Comparison of ENCODE assay signal across 6 worm cellular contexts in genomic region chrIV:13695720-13696364, ce11.
TF ChIP-seq lines count a peak whose summit lies in the region.

No protein-coding gene starts in this region.

TF ChIP-seq in whole organism, L1 larva, 84 proteins besides CTCF, POLR2A, EP300 and RAD21 (continues in another document):
- peak; percentile 74 for TF ChIP-seq mab-9 (GFP tag; IDR thresholded peaks at IDR 0.05; lab: Robert Waterston, UW)
- TF ChIP-seq fos-1 (tag; optimal IDR thresholded peaks at IDR 0.05; lab: Kevin White, UChicago), result no peak
- TF ChIP-seq dpl-1 (GFP tag; optimal IDR thresholded peaks at IDR 0.05; lab: Kevin White, UChicago), result no peak
- TF ChIP-seq ceh-82 (tag; optimal IDR thresholded peaks at IDR 0.05; lab: Kevin White, UChicago), result no peak
- TF ChIP-seq lin-13 (GFP tag; optimal IDR thresholded peaks at IDR 0.05; lab: Kevin White, UChicago), result no peak
- TF ChIP-seq nhr-47 (tag; optimal IDR thresholded peaks at IDR 0.05; lab: Kevin White, UChicago), result peak; percentile 25
- TF ChIP-seq pag-3 (tag; optimal IDR thresholded peaks at IDR 0.05; lab: Kevin White, UChicago; ENCODE audit: borderline replicate concordance, insufficient read depth), result no peak
- peak; percentile 94 for TF ChIP-seq unc-62 (GFP tag; optimal IDR thresholded peaks at IDR 0.05; lab: Kevin White, UChicago)
- TF ChIP-seq lin-35 (GFP tag; optimal IDR thresholded peaks at IDR 0.05; lab: Kevin White, UChicago), result no peak
- no peak for TF ChIP-seq elt-3 (tag; optimal IDR thresholded peaks at IDR 0.05; lab: Kevin White, UChicago)
- peak; percentile 43 for TF ChIP-seq vab-15 (tag; optimal IDR thresholded peaks at IDR 0.05; lab: Kevin White, UChicago)
- TF ChIP-seq nhr-12 (tag; optimal IDR thresholded peaks at IDR 0.05; lab: Kevin White, UChicago), result no peak
- TF ChIP-seq sptf-1 (tag; optimal IDR thresholded peaks at IDR 0.05; lab: Kevin White, UChicago), result no peak
- TF ChIP-seq elt-2 (tag; optimal IDR thresholded peaks at IDR 0.05; lab: Kevin White, UChicago), result no peak
- no peak for TF ChIP-seq mef-2 (tag; optimal IDR thresholded peaks at IDR 0.05; lab: Kevin White, UChicago)

TF ChIP-seq in whole organism, L2 larva, 48 proteins besides CTCF, POLR2A, EP300 and RAD21 (continues in another document):
- TF ChIP-seq nhr-12 (tag; optimal IDR thresholded peaks at IDR 0.05; lab: Kevin White, UChicago) (no peak), mdl-1 (tag; optimal IDR thresholded peaks at IDR 0.05; lab: Kevin White, UChicago) (no peak), ama-1 (optimal IDR thresholded peaks at IDR 0.05; lab: Kevin White, UChicago) (no peak), lin-11 (tag; optimal IDR thresholded peaks at IDR 0.05; lab: Kevin White, UChicago) (no peak), peb-1 (tag; optimal IDR thresholded peaks at IDR 0.05; lab: Kevin White, UChicago) (no peak), C34F6.9 (tag; optimal IDR thresholded peaks at IDR 0.05; lab: Kevin White, UChicago) (no peak), fos-1 (tag; optimal IDR thresholded peaks at IDR 0.05; lab: Kevin White, UChicago) (no peak), sma-3 (GFP tag; optimal IDR thresholded peaks at IDR 0.05; lab: Kevin White, UChicago) (no peak), snpc-4 (tag; optimal IDR thresholded peaks at IDR 0.05; lab: Kevin White, UChicago) (no peak), nhr-11 (tag; optimal IDR thresholded peaks at IDR 0.05; lab: Kevin White, UChicago) (no peak), nhr-77 (tag; optimal IDR thresholded peaks at IDR 0.05; lab: Kevin White, UChicago) (no peak), mbf-1 (tag; optimal IDR thresholded peaks at IDR 0.05; lab: Kevin White, UChicago) (no peak), gmeb-1 (tag; optimal IDR thresholded peaks at IDR 0.05; lab: Kevin White, UChicago) (no peak), zag-1 (tag; optimal IDR thresholded peaks at IDR 0.05; lab: Kevin White, UChicago) (peak; percentile 32), ztf-1 (GFP tag; conservative IDR thresholded peaks at IDR 0.05; lab: Robert Waterston, UW) (no peak), skn-1 (tag; optimal IDR thresholded peaks at IDR 0.05; lab: Kevin White, UChicago) (no peak), sem-4 (tag; optimal IDR thresholded peaks at IDR 0.05; lab: Kevin White, UChicago) (peak; percentile 27)

TF ChIP-seq in whole organism, L3 larva, 47 proteins besides CTCF, POLR2A, EP300 and RAD21:
- TF ChIP-seq unc-62 (GFP tag; optimal IDR thresholded peaks at IDR 0.05; lab: Kevin White, UChicago) (peak; percentile 98), lin-39 (tag; optimal IDR thresholded peaks at IDR 0.05; lab: Kevin White, UChicago) (peak; percentile 99), ceh-28 (tag; optimal IDR thresholded peaks at IDR 0.05; lab: Kevin White, UChicago) (peak; percentile 42), snpc-4 (tag; optimal IDR thresholded peaks at IDR 0.05; lab: Kevin White, UChicago) (peak; percentile 1), nfya-1 (tag; optimal IDR thresholded peaks at IDR 0.05; lab: Kevin White, UChicago; ENCODE audit: insufficient read depth) (peak; percentile 35), elt-1 (tag; optimal IDR thresholded peaks at IDR 0.05; lab: Kevin White, UChicago) (peak; percentile 28), aly-2 (tag; optimal IDR thresholded peaks at IDR 0.05; lab: Kevin White, UChicago) (no peak), hmg-11 (tag; optimal IDR thresholded peaks at IDR 0.05; lab: Kevin White, UChicago) (peak; percentile 12), nhr-76 (tag; optimal IDR thresholded peaks at IDR 0.05; lab: Kevin White, UChicago) (no peak)
TF ChIP-seq in whole organism, L3 larva: peak in this region for 7.

TF ChIP-seq in whole organism, L4 larva, 104 proteins besides CTCF, POLR2A, EP300 and RAD21:
- TF ChIP-seq zfp-2 (tag; optimal IDR thresholded peaks at IDR 0.05; lab: Kevin White, UChicago) (no peak), mes-2 (tag; optimal IDR thresholded peaks at IDR 0.05; lab: Kevin White, UChicago; ENCODE audit: poor library complexity, severe bottlenecking) (peak; percentile 12), R02D3.7 (tag; optimal IDR thresholded peaks at IDR 0.05; lab: Kevin White, UChicago) (no peak), Y48G9A.11 (GFP tag; IDR thresholded peaks at IDR 0.05; lab: Robert Waterston, UW) (no peak), daf-16 (GFP tag; optimal IDR thresholded peaks at IDR 0.05; lab: Kevin White, UChicago) (peak in 1 of 2 experiments; percentile 9), daf-16 (tag; optimal IDR thresholded peaks at IDR 0.05; lab: Kevin White, UChicago) (no peak), hmg-1.1 (GFP tag; IDR thresholded peaks at IDR 0.05; lab: Robert Waterston, UW) (0 out of 2 replicates have a peak, but pooled peaks have one; percentile 21), lin-13 (GFP tag; optimal IDR thresholded peaks at IDR 0.05; lab: Kevin White, UChicago) (no peak), unc-62 (GFP tag; optimal IDR thresholded peaks at IDR 0.05 in 1 of 2; lab: Kevin White, UChicago) (peak in 1 of 2 experiments; percentile 100), unc-62 (tag; optimal IDR thresholded peaks at IDR 0.05; lab: Kevin White, UChicago) (peak; percentile 82), tra-1 (GFP tag; IDR thresholded peaks at IDR 0.05; lab: Robert Waterston, UW) (peak; percentile 37; the same call in 1 of the 2 replicates), hlh-11 (tag; optimal IDR thresholded peaks at IDR 0.05; lab: Kevin White, UChicago) (peak; percentile 10), ceh-20 (GFP tag; IDR thresholded peaks at IDR 0.05; lab: Robert Waterston, UW) (peak; percentile 95), hlh-30 (tag; optimal IDR thresholded peaks at IDR 0.05; lab: Kevin White, UChicago; ENCODE audit: insufficient read depth) (peak; percentile 8)

TF ChIP-seq in whole organism, late embryonic, 69 proteins besides CTCF, POLR2A, EP300 and RAD21 (continues in another document):
- TF ChIP-seq K09A11.1 (tag; optimal IDR thresholded peaks at IDR 0.05; lab: Kevin White, UChicago; ENCODE audit: insufficient read depth) (no peak), eyg-1 (tag; optimal IDR thresholded peaks at IDR 0.05; lab: Kevin White, UChicago) (no peak), F13H6.1 (tag; optimal IDR thresholded peaks at IDR 0.05; lab: Kevin White, UChicago) (no peak), pha-2 (tag; optimal IDR thresholded peaks at IDR 0.05; lab: Kevin White, UChicago) (no peak), dve-1 (tag; optimal IDR thresholded peaks at IDR 0.05; lab: Kevin White, UChicago) (no peak), ztf-16 (tag; optimal IDR thresholded peaks at IDR 0.05; lab: Kevin White, UChicago) (no peak), tbx-7 (tag; optimal IDR thresholded peaks at IDR 0.05; lab: Kevin White, UChicago) (no peak), ceh-18 (tag; optimal IDR thresholded peaks at IDR 0.05; lab: Kevin White, UChicago) (peak; percentile 61), elt-4 (tag; optimal IDR thresholded peaks at IDR 0.05; lab: Kevin White, UChicago) (no peak), sdc-2 (tag; optimal IDR thresholded peaks at IDR 0.05; lab: Kevin White, UChicago) (no peak), hlh-30 (tag; optimal IDR thresholded peaks at IDR 0.05; lab: Kevin White, UChicago; ENCODE audit: insufficient read depth) (no peak), ceh-31 (tag; optimal IDR thresholded peaks at IDR 0.05; lab: Kevin White, UChicago) (no peak), unc-3 (GFP tag; conservative IDR thresholded peaks at IDR 0.05; lab: Robert Waterston, UW) (no peak), unc-3 (tag; optimal IDR thresholded peaks at IDR 0.05; lab: Kevin White, UChicago) (peak; percentile 2), che-1 (tag; optimal IDR thresholded peaks at IDR 0.05; lab: Kevin White, UChicago) (no peak), odd-2 (tag; optimal IDR thresholded peaks at IDR 0.05; lab: Kevin White, UChicago) (no peak), nfya-1 (tag; optimal IDR thresholded peaks at IDR 0.05; lab: Kevin White, UChicago) (no peak), syd-9 (tag; optimal IDR thresholded peaks at IDR 0.05; lab: Kevin White, UChicago) (no peak), zip-5 (tag; optimal IDR thresholded peaks at IDR 0.05; lab: Kevin White, UChicago) (no peak), ahr-1 (tag; optimal IDR thresholded peaks at IDR 0.05; lab: Kevin White, UChicago) (no peak), hlh-6 (tag; optimal IDR thresholded peaks at IDR 0.05; lab: Kevin White, UChicago) (no peak), ets-4 (tag; optimal IDR thresholded peaks at IDR 0.05; lab: Kevin White, UChicago) (no peak), lim-6 (tag; optimal IDR thresholded peaks at IDR 0.05; lab: Kevin White, UChicago) (no peak)

TF ChIP-seq in whole organism, mixed stage, embryonic, 35 proteins besides CTCF, POLR2A, EP300 and RAD21 (continues in another document):
- TF ChIP-seq lin-13 (tag; optimal IDR thresholded peaks at IDR 0.05; lab: Kevin White, UChicago) (no peak), snpc-4 (tag; optimal IDR thresholded peaks at IDR 0.05; lab: Kevin White, UChicago) (no peak), cnd-1 (tag; optimal IDR thresholded peaks at IDR 0.05; lab: Kevin White, UChicago) (no peak), zip-8 (tag; optimal IDR thresholded peaks at IDR 0.05; lab: Kevin White, UChicago) (no peak), unc-39 (tag; optimal IDR thresholded peaks at IDR 0.05; lab: Kevin White, UChicago) (no peak), mep-1 (tag; optimal IDR thresholded peaks at IDR 0.05; lab: Kevin White, UChicago) (no peak), sptf-1 (tag; optimal IDR thresholded peaks at IDR 0.05; lab: Kevin White, UChicago) (no peak), nhr-76 (tag; optimal IDR thresholded peaks at IDR 0.05; lab: Kevin White, UChicago) (no peak), ces-1 (GFP tag; optimal IDR thresholded peaks at IDR 0.05; lab: Kevin White, UChicago) (no peak), lsy-2 (tag; optimal IDR thresholded peaks at IDR 0.05; lab: Kevin White, UChicago) (no peak), nhr-237 (tag; optimal IDR thresholded peaks at IDR 0.05; lab: Kevin White, UChicago) (no peak), nhr-12 (tag; optimal IDR thresholded peaks at IDR 0.05; lab: Kevin White, UChicago) (no peak), M03D4.4 (tag; optimal IDR thresholded peaks at IDR 0.05; lab: Kevin White, UChicago) (no peak), nhr-28 (tag; optimal IDR thresholded peaks at IDR 0.05; lab: Kevin White, UChicago) (no peak), hlh-1 (tag; optimal IDR thresholded peaks at IDR 0.05; lab: Kevin White, UChicago) (peak; percentile 44), tbx-8 (GFP tag; optimal IDR thresholded peaks at IDR 0.05; lab: Kevin White, UChicago) (no peak), lin-32 (GFP tag; optimal IDR thresholded peaks at IDR 0.05; lab: Kevin White, UChicago) (no peak), unc-120 (tag; optimal IDR thresholded peaks at IDR 0.05; lab: Kevin White, UChicago; ENCODE audit: poor library complexity, severe bottlenecking) (peak; percentile 33), drap-1 (GFP tag; optimal IDR thresholded peaks at IDR 0.05; lab: Kevin White, UChicago) (no peak), unc-62 (GFP tag; optimal IDR thresholded peaks at IDR 0.05; lab: Kevin White, UChicago) (peak; percentile 99), ceh-43 (GFP tag; optimal IDR thresholded peaks at IDR 0.05; lab: Kevin White, UChicago) (no peak), mab-5 (tag; optimal IDR thresholded peaks at IDR 0.05; lab: Kevin White, UChicago) (peak; percentile 70), bed-3 (GFP tag; optimal IDR thresholded peaks at IDR 0.05; lab: Kevin White, UChicago) (no peak), ceh-39 (tag; optimal IDR thresholded peaks at IDR 0.05; lab: Kevin White, UChicago) (no peak), blmp-1 (tag; optimal IDR thresholded peaks at IDR 0.05; lab: Kevin White, UChicago) (no peak), ceh-83 (GFP tag; optimal IDR thresholded peaks at IDR 0.05; lab: Kevin White, UChicago) (no peak)

Comparison
In these comparisons a context has a peak if more than half of its experiments do, and no peak if none do; other contexts are left out.
1. Of the 29 proteins assayed by ChIP-seq in both whole organism, L4 larva and whole organism, L1 larva: peak only in whole organism, L4 larva: none; only in whole organism, L1 larva: lin-39 and lsy-2; in both: unc-62; in neither: 24; mixed calls (peak in some experiments, not most) for 2.